Worm (Caenorhabditis elegans) whole organism, L4 larva: ENCODE data around the gene ctsa-1.2.

Source experiments
- D1046.2 ChIP-seq: fragments of 200-800 bp; sonication (Bioruptor generic); IDR thresholded peaks from 2 replicates; pipeline ENCODE4 v1.3.6; 2022; ENCODE audit warnings: missing genetic modification characterization, missing compliant biosample characterization
- F10B5.3 ChIP-seq: sonication (generic microtip); optimal IDR thresholded peaks from 2 replicates; lab custom pipeline; 2016; ENCODE audit warnings: mild to moderate bottlenecking, missing genetic modification characterization, missing compliant biosample characterization
- F37D6.2 ChIP-seq: sonication (generic microtip); optimal IDR thresholded peaks from 2 replicates; lab custom pipeline; 2016; ENCODE audit warnings: mild to moderate bottlenecking, missing genetic modification characterization, missing compliant biosample characterization
- F44E2.7 ChIP-seq: fragments of 200-800 bp; sonication (Bioruptor generic); IDR thresholded peaks from 2 replicates; pipeline ENCODE4 v2.1.2; 2022; ENCODE audit warnings: missing genetic modification characterization, missing compliant biosample characterization
- Y5F2A.4 ChIP-seq: fragments of 200-800 bp; sonication (Bioruptor generic); optimal IDR thresholded peaks from 2 replicates; lab custom pipeline; 2018; ENCODE audit warnings: mild to moderate bottlenecking, missing genetic modification characterization, missing compliant biosample characterization
- Y75B8A.6 ChIP-seq: fragments of 200-800 bp; sonication (Bioruptor generic); IDR thresholded peaks from 2 replicates; pipeline ENCODE4 v1.3.6; 2022; ENCODE audit warnings: missing genetic modification reagents, missing genetic modification characterization, missing compliant biosample characterization
- ZK337.2 ChIP-seq: fragments of 200-800 bp; sonication (Bioruptor generic); IDR thresholded peaks from 2 replicates; pipeline ENCODE4 v1.3.6; 2022; ENCODE audit warnings: missing genetic modification reagents, missing genetic modification characterization, missing compliant biosample characterization
- aha-1 ChIP-seq: fragments of 150-350 bp; peaks from one replicate; lab custom pipeline; 2014; ENCODE audit warnings: missing biosample characterization, missing genetic modification characterization
- ama-1 ChIP-seq: fragments of 150-350 bp; optimal IDR thresholded peaks from 2 replicates; lab custom pipeline; 2014; ENCODE audit warnings: inconsistent platforms, mixed read lengths
- arid-1 ChIP-seq: fragments of 200-800 bp; sonication (Bioruptor generic); conservative IDR thresholded peaks from 2 replicates; pipeline ENCODE4 v1.3.6; 2022; ENCODE audit warnings: missing genetic modification reagents, missing genetic modification characterization, missing compliant biosample characterization
- ceh-28 ChIP-seq: fragments of 150-350 bp; optimal IDR thresholded peaks from 2 replicates; lab custom pipeline; 2014; ENCODE audit warnings: missing biosample characterization, missing genetic modification reagents, missing genetic modification characterization
- ceh-32 ChIP-seq: sonication (generic microtip); optimal IDR thresholded peaks from 2 replicates; lab custom pipeline; 2016; ENCODE audit warnings: mild to moderate bottlenecking, missing genetic modification characterization, missing compliant biosample characterization; ENCODE audit not compliant: poor library complexity
- cey-2 ChIP-seq: sonication (generic microtip); optimal IDR thresholded peaks from 3 replicates; lab custom pipeline; 2017; ENCODE audit warnings: missing genetic modification characterization, mild to moderate bottlenecking, missing compliant biosample characterization, antibody characterized with exemption, borderline replicate concordance; ENCODE audit not compliant: insufficient read depth
- daf-12 ChIP-seq: fragments of 150-350 bp; optimal IDR thresholded peaks from 2 replicates; lab custom pipeline; 2014; ENCODE audit warnings: missing biosample characterization, missing genetic modification reagents, missing genetic modification characterization
- daf-16 ChIP-seq, 3 experiments: sonication (generic microtip); optimal IDR thresholded peaks; 2 replicates each; lab custom pipeline; 2016 to 2017; ENCODE audit warnings: missing genetic modification characterization in 3 of 3, missing genetic modification reagents in 3 of 3, mild to moderate bottlenecking in 2 of 3, missing compliant biosample characterization in 2 of 3, missing biosample characterization in 1 of 3, moderate library complexity in 1 of 3
- dmd-6 ChIP-seq: fragments of 200-800 bp; sonication (Bioruptor generic); IDR thresholded peaks from 2 replicates; pipeline ENCODE4 v1.3.6; 2022; ENCODE audit warnings: missing genetic modification reagents, missing genetic modification characterization, missing compliant biosample characterization
- dmd-9 ChIP-seq: fragments of 200-800 bp; sonication (Bioruptor generic); IDR thresholded peaks from 2 replicates; pipeline ENCODE4 v1.3.6; 2022; ENCODE audit warnings: missing genetic modification reagents, missing genetic modification characterization, missing compliant biosample characterization
- dpl-1 ChIP-seq: fragments of 150-350 bp; optimal IDR thresholded peaks from 2 replicates; lab custom pipeline; 2014; ENCODE audit warnings: missing biosample characterization, missing genetic modification reagents, missing genetic modification characterization
- duxl-1 ChIP-seq: sonication (generic microtip); optimal IDR thresholded peaks from 2 replicates; lab custom pipeline; 2016; ENCODE audit warnings: mild to moderate bottlenecking, missing genetic modification characterization, moderate library complexity, missing compliant biosample characterization; ENCODE audit not compliant: poor library complexity
- dve-1 ChIP-seq: sonication (generic microtip); optimal IDR thresholded peaks from 2 replicates; lab custom pipeline; 2017; ENCODE audit warnings: antibody characterized with exemption, mild to moderate bottlenecking, missing genetic modification characterization, missing compliant biosample characterization; ENCODE audit not compliant: insufficient read depth
- fkh-10 ChIP-seq: fragments of 150-350 bp; optimal IDR thresholded peaks from 2 replicates; lab custom pipeline; 2014; ENCODE audit warnings: missing biosample characterization, missing genetic modification reagents, missing genetic modification characterization
- hlh-11 ChIP-seq: fragments of 200-800 bp; sonication (Bioruptor generic); optimal IDR thresholded peaks from 2 replicates; lab custom pipeline; 2018; ENCODE audit warnings: mild to moderate bottlenecking, missing genetic modification characterization, missing compliant biosample characterization
- lin-13 ChIP-seq: fragments of 150-350 bp; optimal IDR thresholded peaks from 2 replicates; lab custom pipeline; 2014; ENCODE audit warnings: missing biosample characterization, missing genetic modification reagents, missing genetic modification characterization
- lin-38 ChIP-seq: fragments of 200-800 bp; sonication (Bioruptor generic); IDR thresholded peaks from 2 replicates; pipeline ENCODE4 v1.3.6; 2022; ENCODE audit warnings: missing genetic modification reagents, missing genetic modification characterization, missing compliant biosample characterization
- madf-9 ChIP-seq: fragments of 200-800 bp; sonication (Bioruptor generic); conservative IDR thresholded peaks from 2 replicates; pipeline ENCODE4 v1.3.6; 2022; ENCODE audit warnings: missing genetic modification reagents, missing genetic modification characterization, missing compliant biosample characterization
- mxl-2 ChIP-seq: fragments of 200-800 bp; sonication (Bioruptor generic); conservative IDR thresholded peaks from 2 replicates; pipeline ENCODE4 v1.3.6; 2022; ENCODE audit warnings: missing genetic modification reagents, missing genetic modification characterization, missing compliant biosample characterization
- nhr-11 ChIP-seq: fragments of 150-350 bp; optimal IDR thresholded peaks from 2 replicates; lab custom pipeline; 2014; ENCODE audit warnings: missing biosample characterization, missing genetic modification characterization
- nhr-111 ChIP-seq: fragments of 200-800 bp; sonication (Bioruptor generic); optimal IDR thresholded peaks from 2 replicates; lab custom pipeline; 2018; ENCODE audit warnings: mild to moderate bottlenecking, missing genetic modification characterization, missing compliant biosample characterization
- nhr-237 ChIP-seq: sonication (generic microtip); optimal IDR thresholded peaks from 2 replicates; lab custom pipeline; 2017; ENCODE audit warnings: missing biosample characterization, missing genetic modification characterization
- nhr-25 ChIP-seq: sonication (generic microtip); optimal IDR thresholded peaks from 2 replicates; lab custom pipeline; 2017; ENCODE audit warnings: missing genetic modification characterization, mild to moderate bottlenecking, missing compliant biosample characterization, antibody characterized with exemption, moderate library complexity, borderline replicate concordance; ENCODE audit not compliant: insufficient read depth
- nhr-41 ChIP-seq: fragments of 200-800 bp; sonication (Bioruptor generic); IDR thresholded peaks from 2 replicates; pipeline ENCODE4 v1.3.6; 2022; ENCODE audit warnings: missing genetic modification reagents, missing genetic modification characterization, missing compliant biosample characterization
- nhr-42 ChIP-seq: fragments of 200-800 bp; sonication (Bioruptor generic); IDR thresholded peaks from 2 replicates; pipeline ENCODE4 v1.3.6; 2022; ENCODE audit warnings: missing genetic modification characterization, missing compliant biosample characterization
- nhr-48 ChIP-seq: sonication (generic microtip); optimal IDR thresholded peaks from 2 replicates; lab custom pipeline; 2016; ENCODE audit warnings: mild to moderate bottlenecking, missing genetic modification characterization, missing compliant biosample characterization
- nhr-6 ChIP-seq: fragments of 150-350 bp; optimal IDR thresholded peaks from 2 replicates; lab custom pipeline; 2014; ENCODE audit warnings: missing biosample characterization, missing genetic modification characterization
- nhr-77 ChIP-seq: fragments of 150-350 bp; optimal IDR thresholded peaks from 2 replicates; lab custom pipeline; 2014; ENCODE audit warnings: missing biosample characterization, missing genetic modification characterization
- pha-4 ChIP-seq, 2 experiments: fragments of 150-350 bp in 1 of 2; fragments of 200-800 bp in 1 of 2; sonication (Bioruptor generic) in 1 of 2; IDR thresholded peaks in 1 of 2; optimal IDR thresholded peaks in 1 of 2; 2 replicates each; pipeline versions ENCODE4 v1.3.6 to Lab custom; 2014 to 2022; ENCODE audit warnings: missing genetic modification characterization in 2 of 2, missing genetic modification reagents in 2 of 2, missing biosample characterization in 1 of 2, missing compliant biosample characterization in 1 of 2
- php-3 ChIP-seq: fragments of 200-800 bp; sonication (Bioruptor generic); IDR thresholded peaks from 2 replicates; pipeline ENCODE4 v1.3.6; 2022; ENCODE audit warnings: missing genetic modification reagents, missing genetic modification characterization, missing compliant biosample characterization
- rbr-2 ChIP-seq: sonication (generic microtip); optimal IDR thresholded peaks from 2 replicates; lab custom pipeline; 2016; ENCODE audit warnings: missing genotype, missing genetic modification characterization, missing compliant biosample characterization
- set-16 ChIP-seq: fragments of 200-800 bp; sonication (Bioruptor generic); IDR thresholded peaks from 2 replicates; pipeline ENCODE4 v1.3.6; 2022; ENCODE audit warnings: missing genetic modification reagents, missing genetic modification characterization, missing compliant biosample characterization
- skn-1 ChIP-seq: fragments of 150-350 bp; optimal IDR thresholded peaks from 2 replicates; lab custom pipeline; 2014; ENCODE audit warnings: missing biosample characterization, missing genetic modification characterization
- snpc-1.2 ChIP-seq: fragments of 200-800 bp; sonication (Bioruptor generic); IDR thresholded peaks from 2 replicates; pipeline ENCODE4 v1.3.6; 2022; ENCODE audit warnings: missing genetic modification reagents, missing genetic modification characterization, missing compliant biosample characterization
- spr-1 ChIP-seq: sonication (generic microtip); optimal IDR thresholded peaks from 2 replicates; lab custom pipeline; 2016; ENCODE audit warnings: mild to moderate bottlenecking, missing genetic modification characterization, missing compliant biosample characterization
- spr-3 ChIP-seq: fragments of 200-800 bp; sonication (Bioruptor generic); optimal IDR thresholded peaks from 2 replicates; lab custom pipeline; 2018; ENCODE audit warnings: mild to moderate bottlenecking, missing genetic modification characterization, missing compliant biosample characterization
- tag-97 ChIP-seq: fragments of 200-800 bp; sonication (Bioruptor generic); IDR thresholded peaks from 2 replicates; pipeline ENCODE4 v1.3.6; 2022; ENCODE audit warnings: missing genetic modification characterization, missing compliant biosample characterization
- unc-130 ChIP-seq: sonication (generic microtip); optimal IDR thresholded peaks from 2 replicates; lab custom pipeline; 2016; ENCODE audit warnings: missing genetic modification reagents, missing genetic modification characterization, missing compliant biosample characterization
- unc-62 ChIP-seq, 3 experiments: fragments of 150-350 bp in 1 of 3; sonication (generic microtip); optimal IDR thresholded peaks in 2 of 3; peaks in 1 of 3; 1 replicate in 1 of 3; 2 replicates in 2 of 3; lab custom pipeline; 2014 to 2017; ENCODE audit warnings: missing biosample characterization in 3 of 3, missing genetic modification characterization in 3 of 3, missing genetic modification reagents in 3 of 3, missing genotype in 1 of 3
- zfp-3 ChIP-seq: fragments of 200-800 bp; sonication (Bioruptor generic); conservative IDR thresholded peaks from 2 replicates; pipeline ENCODE4 v1.3.6; 2022; ENCODE audit warnings: missing genetic modification reagents, missing genetic modification characterization, missing compliant biosample characterization
- zip-11 ChIP-seq: fragments of 200-800 bp; sonication (Bioruptor generic); IDR thresholded peaks from 2 replicates; pipeline ENCODE4 v1.3.6; 2022; ENCODE audit warnings: missing genetic modification characterization, missing compliant biosample characterization

Gene ctsa-1.2

ce11 chrII:11731174-11731724 lies 7.9 kb upstream of the ctsa-1.2 start:
- TF ChIP-seq dmd-6 (GFP tag; lab: Robert Waterston, UW) (peak; percentile 35), F44E2.7 (no peak), nhr-48 (tag; lab: Kevin White, UChicago) (no peak), dpl-1 (GFP tag; lab: Kevin White, UChicago) (no peak), snpc-1.2 (GFP tag; lab: Robert Waterston, UW) (no peak), arid-1 (0 out of 2 replicates have a peak, but pooled peaks have one; percentile 23), daf-16 (GFP tag; optimal IDR thresholded peaks at IDR 0.05; lab: Kevin White, UChicago) (no peak), daf-16 (tag; optimal IDR thresholded peaks at IDR 0.05; lab: Kevin White, UChicago) (peak; percentile 35), nhr-77 (tag; lab: Kevin White, UChicago) (no peak), duxl-1 (tag; lab: Kevin White, UChicago) (peak; percentile 69), F10B5.3 (tag; lab: Kevin White, UChicago) (no peak), set-16 (no peak), php-3 (GFP tag; lab: Robert Waterston, UW) (no peak), aha-1 (tag; lab: Kevin White, UChicago) (peak; percentile 81), hlh-11 (tag; lab: Kevin White, UChicago) (peak; percentile 32), nhr-25 (tag; lab: Kevin White, UChicago) (no peak), rbr-2 (tag; lab: Kevin White, UChicago) (peak; percentile 21), pha-4 (GFP tag; IDR thresholded peaks at IDR 0.05; lab: Robert Waterston, UW) (0 out of 2 replicates have a peak, but pooled peaks have one; percentile 29), pha-4 (tag; optimal IDR thresholded peaks at IDR 0.05; lab: Kevin White, UChicago) (no peak), nhr-6 (tag; lab: Kevin White, UChicago) (no peak), ceh-32 (no peak), lin-13 (no peak), tag-97 (GFP tag; lab: Robert Waterston, UW) (no peak), spr-1 (tag; lab: Kevin White, UChicago) (peak; percentile 82), fkh-10 (GFP tag; lab: Kevin White, UChicago) (no peak), ama-1 (lab: Kevin White, UChicago) (peak; percentile 51), lin-38 (peak; percentile 65), nhr-11 (tag; lab: Kevin White, UChicago) (no peak), madf-9 (GFP tag; lab: Robert Waterston, UW) (no peak; the same call in 1 of the 2 replicates), ZK337.2 (no peak), dmd-9 (no peak; the same call in 1 of the 2 replicates), spr-3 (no peak), nhr-111 (GFP tag; lab: Kevin White, UChicago) (no peak), Y5F2A.4 (GFP tag; lab: Kevin White, UChicago) (no peak), nhr-237 (no peak), D1046.2 (GFP tag; lab: Robert Waterston, UW) (0 out of 2 replicates have a peak, but pooled peaks have one; percentile 17), F37D6.2 (tag; lab: Kevin White, UChicago) (no peak), zfp-3 (peak; percentile 78; the same call in 1 of the 2 replicates), unc-130 (GFP tag; lab: Kevin White, UChicago) (no peak), mxl-2 (GFP tag; lab: Robert Waterston, UW) (0 out of 2 replicates have a peak, but pooled peaks have one; percentile 32), nhr-41 (GFP tag; lab: Robert Waterston, UW) (no peak), nhr-42 (GFP tag; lab: Robert Waterston, UW) (0 out of 2 replicates have a peak, but pooled peaks have one; percentile 51), cey-2 (no peak), skn-1 (tag; lab: Kevin White, UChicago) (no peak), unc-62 (GFP tag; optimal IDR thresholded peaks at IDR 0.05 in 1 of 2; lab: Kevin White, UChicago) (no peak), unc-62 (tag; optimal IDR thresholded peaks at IDR 0.05; lab: Kevin White, UChicago) (no peak), zip-11 (no peak), Y75B8A.6 (GFP tag; lab: Robert Waterston, UW) (no peak), daf-12 (tag; lab: Kevin White, UChicago) (no peak), dve-1 (peak; percentile 16), ceh-28 (tag; lab: Kevin White, UChicago) (no peak)
